Fruit fly (Drosophila melanogaster): ENCODE results near the gene CG14221.

The CG14221 gene

dm6 chrX:19631365-19631832, 10.4 kb upstream of the CG14221 start (continued):
- TF ChIP-seq fd59A (GFP tag; optimal IDR thresholded peaks at IDR 0.05), result no peak
- TF ChIP-seq vri (GFP tag; optimal IDR thresholded peaks at IDR 0.05), result no peak
- peak; percentile 25 for TF ChIP-seq CG6854 (GFP tag; optimal IDR thresholded peaks at IDR 0.05)
- TF ChIP-seq Eip93F (GFP tag; optimal IDR thresholded peaks at IDR 0.05), result no peak
- no peak for TF ChIP-seq pdm3 (GFP tag; optimal IDR thresholded peaks at IDR 0.05)
- TF ChIP-seq CG6276 (GFP tag; optimal IDR thresholded peaks at IDR 0.05), result no peak
- no peak for TF ChIP-seq CG10669 (GFP tag; optimal IDR thresholded peaks at IDR 0.05)
- TF ChIP-seq esn (GFP tag; optimal IDR thresholded peaks at IDR 0.05), result no peak
- TF ChIP-seq CG8119 (GFP tag; IDR thresholded peaks at IDR 0.05), result peak; percentile 47; the same call in 2 of the 3 replicates
- TF ChIP-seq CG9139 (GFP tag; optimal IDR thresholded peaks at IDR 0.05), result no peak
- TF ChIP-seq net (GFP tag; optimal IDR thresholded peaks at IDR 0.05), result no peak
- no peak for TF ChIP-seq Hr39 (GFP tag; optimal IDR thresholded peaks at IDR 0.05)
- TF ChIP-seq OdsH (GFP tag; optimal IDR thresholded peaks at IDR 0.05), result no peak
- peak; percentile 24 for TF ChIP-seq CG1621 (tag; optimal IDR thresholded peaks at IDR 0.05)
- TF ChIP-seq topi (GFP tag; optimal IDR thresholded peaks at IDR 0.05), result no peak
- TF ChIP-seq Met (GFP tag; optimal IDR thresholded peaks at IDR 0.05), result no peak

- TF ChIP-seq Sox102F (GFP tag; optimal IDR thresholded peaks at IDR 0.05) (no peak), pdm3 (GFP tag; optimal IDR thresholded peaks at IDR 0.05) (no peak), esn (GFP tag; optimal IDR thresholded peaks at IDR 0.05) (no peak), achi (GFP tag; optimal IDR thresholded peaks at IDR 0.05) (no peak)
Measured at dm6 chrX:19625405-19625804, 4.4 kb upstream of the CG14221 start, which contains the start of gene CG14212. CG14212 (plus strand) TSS chrX:19625705.

- TF ChIP-seq CG6854 (GFP tag; optimal IDR thresholded peaks at IDR 0.05) (no peak), esn (GFP tag; optimal IDR thresholded peaks at IDR 0.05) (peak; percentile 15)
Measured at dm6 chrX:19622924-19623323, 1.9 kb upstream of the CG14221 start, which contains the start of the genes Naa20A and MKP-4. Naa20A (minus strand) TSS chrX:19623074. MKP-4 (plus strand) TSS chrX:19623114.

dm6 chrX:19618183-19618740, 2.8 kb downstream of the CG14221 start, which contains the start of the genes Pstk and Tim9b:
Pstk (minus strand) TSS chrX:19618537.
Tim9b (minus strand) TSS chrX:19618537.
- no peak for TF ChIP-seq CG3919 (GFP tag; optimal IDR thresholded peaks at IDR 0.05)
- TF ChIP-seq CG3032 (tag; optimal IDR thresholded peaks at IDR 0.05), result no peak
- TF ChIP-seq net (GFP tag; optimal IDR thresholded peaks at IDR 0.05), result no peak
- no peak for TF ChIP-seq cyc (GFP tag; optimal IDR thresholded peaks at IDR 0.05)
- TF ChIP-seq achi (GFP tag; optimal IDR thresholded peaks at IDR 0.05), result no peak
- TF ChIP-seq CG8632 (GFP tag; optimal IDR thresholded peaks at IDR 0.05), result no peak
- TF ChIP-seq CG32006 (GFP tag; optimal IDR thresholded peaks at IDR 0.05), result no peak
- TF ChIP-seq CG11294 (GFP tag; IDR thresholded peaks at IDR 0.05), result no peak
- TF ChIP-seq CG11762 (GFP tag; optimal IDR thresholded peaks at IDR 0.05; ENCODE audit: insufficient read depth), result no peak
- no peak for TF ChIP-seq fkh (GFP tag; optimal IDR thresholded peaks at IDR 0.05)
- no peak for TF ChIP-seq Ets21C (GFP tag; optimal IDR thresholded peaks at IDR 0.05)
- TF ChIP-seq Eip75B (GFP tag; optimal IDR thresholded peaks at IDR 0.05), result no peak
- TF ChIP-seq Sox15 (GFP tag; optimal IDR thresholded peaks at IDR 0.05), result no peak
- no peak for TF ChIP-seq acj6 (GFP tag; optimal IDR thresholded peaks at IDR 0.05)
- no peak for TF ChIP-seq CG6276 (GFP tag; optimal IDR thresholded peaks at IDR 0.05)
- no peak for TF ChIP-seq CG11902 (GFP tag; optimal IDR thresholded peaks at IDR 0.05)
- TF ChIP-seq OdsH (GFP tag; optimal IDR thresholded peaks at IDR 0.05), result no peak
- TF ChIP-seq Hr4 (GFP tag; optimal IDR thresholded peaks at IDR 0.05), result no peak
- TF ChIP-seq fd85E (GFP tag; optimal IDR thresholded peaks at IDR 0.05), result no peak
- TF ChIP-seq Met (GFP tag; optimal IDR thresholded peaks at IDR 0.05), result no peak
